Worm (Caenorhabditis elegans) whole organism, midembryonic: ENCODE results near the gene enu-3.1.

Source experiments
- T22C8.4 ChIP-seq: fragments of 200-800 bp; sonication (Bioruptor generic); IDR thresholded peaks from 2 replicates; pipeline ENCODE4 v1.3.6; 2022; ENCODE audit warnings: missing genetic modification characterization, missing compliant biosample characterization
- cog-1 ChIP-seq: sonication (generic microtip); optimal IDR thresholded peaks from 2 replicates; lab custom pipeline; 2016; ENCODE audit warnings: missing genetic modification characterization, missing compliant biosample characterization
- flt-1 ChIP-seq: fragments of 200-800 bp; sonication (Bioruptor generic); IDR thresholded peaks from 2 replicates; pipeline ENCODE4 v1.3.6; 2022; ENCODE audit warnings: missing genetic modification characterization, missing compliant biosample characterization
- klf-2 ChIP-seq: fragments of 200-800 bp; sonication (Bioruptor generic); conservative IDR thresholded peaks from 2 replicates; pipeline ENCODE4 v1.3.6; 2022; ENCODE audit warnings: missing genetic modification reagents, missing genetic modification characterization, missing compliant biosample characterization
- med-1 ChIP-seq: sonication (generic microtip); optimal IDR thresholded peaks from 2 replicates; lab custom pipeline; 2017; ENCODE audit warnings: missing genetic modification characterization, mild to moderate bottlenecking, missing compliant biosample characterization, antibody characterized with exemption, missing genetic modification reagents; ENCODE audit not compliant: insufficient read depth
- ref-1 ChIP-seq: fragments of 200-800 bp; sonication (Bioruptor generic); conservative IDR thresholded peaks from 2 replicates; pipeline ENCODE4 v1.3.6; 2022; ENCODE audit warnings: missing genetic modification reagents, missing genetic modification characterization, missing compliant biosample characterization
- tab-1 ChIP-seq: fragments of 200-800 bp; sonication (Bioruptor generic); IDR thresholded peaks from 2 replicates; pipeline ENCODE4 v1.3.6; 2022; ENCODE audit warnings: missing genetic modification characterization, missing compliant biosample characterization
- ztf-23 ChIP-seq: fragments of 200-800 bp; sonication (Bioruptor generic); IDR thresholded peaks from 2 replicates; pipeline ENCODE4 v1.3.6; 2022; ENCODE audit warnings: missing genetic modification reagents, missing genetic modification characterization, missing compliant biosample characterization
- ztf-29 ChIP-seq: fragments of 200-800 bp; sonication (Bioruptor generic); IDR thresholded peaks from 2 replicates; pipeline ENCODE4 v1.3.6; 2022; ENCODE audit warnings: missing genetic modification reagents, missing genetic modification characterization, missing compliant biosample characterization

enu-3.1 gene

DNA sequence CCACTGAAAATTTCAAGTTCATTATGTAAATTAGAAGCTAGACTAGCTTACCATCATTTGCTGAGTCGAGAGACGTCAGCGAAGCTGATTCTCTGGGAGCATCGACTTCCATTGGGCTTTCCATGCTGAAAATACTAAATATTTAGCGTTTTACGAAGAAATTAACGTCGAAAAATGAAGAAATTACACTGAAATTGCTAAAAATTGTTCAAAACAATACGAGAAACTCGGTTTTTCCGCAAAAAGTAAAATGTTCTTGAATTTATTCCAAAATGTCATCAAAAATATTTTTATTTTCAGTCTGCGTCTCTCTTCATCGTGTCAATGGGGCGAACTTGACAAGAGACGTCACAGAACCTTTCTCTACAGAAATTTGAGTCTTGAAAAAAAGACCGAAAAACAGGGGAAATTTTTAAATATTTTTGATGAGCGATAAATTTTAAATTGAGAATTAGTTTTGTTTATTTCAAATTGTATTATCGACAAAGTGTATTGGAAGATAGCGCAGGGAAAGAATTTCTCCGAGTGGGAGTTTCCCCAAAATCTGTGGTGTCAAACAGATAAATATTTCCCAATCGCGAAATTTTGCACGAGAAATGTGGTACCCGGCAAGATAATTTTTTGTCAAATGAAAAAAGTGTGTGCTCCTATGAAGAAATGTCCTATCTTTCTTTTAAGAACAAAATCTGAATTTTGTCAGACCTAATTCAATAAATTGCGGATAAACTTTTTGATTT, 24.5 kb downstream of the enu-3.1 start, which contains the start of gene ecps-1:
Gene ecps-1, minus strand, starts transcription at position 125 of the 737 bp plus-strand sequence.
- peak; percentile 79 for TF ChIP-seq klf-2
- TF ChIP-seq ztf-23 (GFP tag; lab: Robert Waterston, UW): peak; percentile 90
- TF ChIP-seq T22C8.4 (GFP tag; lab: Robert Waterston, UW): 0 out of 2 replicates have a peak, but pooled peaks have one; percentile 6
- TF ChIP-seq cog-1 (tag; lab: Kevin White, UChicago): peak; percentile 59
- no peak for TF ChIP-seq ref-1 (GFP tag; lab: Robert Waterston, UW)
- TF ChIP-seq med-1 (GFP tag; lab: Kevin White, UChicago): no peak
- TF ChIP-seq tab-1 (GFP tag; lab: Robert Waterston, UW): no peak
- peak; percentile 77 for TF ChIP-seq flt-1 (GFP tag; lab: Robert Waterston, UW)
- TF ChIP-seq ztf-29 (GFP tag; lab: Robert Waterston, UW): 0 out of 2 replicates have a peak, but pooled peaks have one; percentile 39

DNA sequence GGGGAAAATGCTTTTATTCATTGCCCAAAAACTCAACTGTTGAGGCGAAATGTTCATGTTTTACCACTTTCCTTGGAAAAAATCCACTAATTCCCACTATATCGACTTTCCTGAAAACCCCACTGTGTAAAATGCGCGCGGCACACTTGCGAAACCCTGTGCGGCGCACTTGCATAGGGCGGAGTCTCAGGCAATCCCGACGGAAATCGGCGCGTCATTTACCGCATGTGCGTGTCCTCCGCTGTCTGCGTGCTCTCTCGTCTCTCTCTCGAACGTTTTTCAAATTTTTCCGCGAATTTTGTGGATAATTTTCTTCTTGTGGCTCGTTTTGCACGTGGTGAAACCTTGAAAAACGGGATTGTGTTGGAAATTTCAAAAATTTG, 25.1 kb downstream of the enu-3.1 start, which contains the start of gene atx-2:
Gene atx-2, plus strand, starts transcription at position 226 of the 383 bp plus-strand sequence.
- peak; percentile 98 for TF ChIP-seq T22C8.4 (GFP tag; lab: Robert Waterston, UW)
- peak; percentile 91 for TF ChIP-seq ref-1 (GFP tag; lab: Robert Waterston, UW)
- TF ChIP-seq tab-1 (GFP tag; lab: Robert Waterston, UW): peak; percentile 98
- TF ChIP-seq flt-1 (GFP tag; lab: Robert Waterston, UW): peak; percentile 99
- peak; percentile 99 for TF ChIP-seq med-1 (GFP tag; lab: Kevin White, UChicago)
- TF ChIP-seq klf-2: peak; percentile 99
- peak; percentile 98 for TF ChIP-seq ztf-23 (GFP tag; lab: Robert Waterston, UW)
- peak; percentile 95 for TF ChIP-seq cog-1 (tag; lab: Kevin White, UChicago)
- peak; percentile 98 for TF ChIP-seq ztf-29 (GFP tag; lab: Robert Waterston, UW)

DNA sequence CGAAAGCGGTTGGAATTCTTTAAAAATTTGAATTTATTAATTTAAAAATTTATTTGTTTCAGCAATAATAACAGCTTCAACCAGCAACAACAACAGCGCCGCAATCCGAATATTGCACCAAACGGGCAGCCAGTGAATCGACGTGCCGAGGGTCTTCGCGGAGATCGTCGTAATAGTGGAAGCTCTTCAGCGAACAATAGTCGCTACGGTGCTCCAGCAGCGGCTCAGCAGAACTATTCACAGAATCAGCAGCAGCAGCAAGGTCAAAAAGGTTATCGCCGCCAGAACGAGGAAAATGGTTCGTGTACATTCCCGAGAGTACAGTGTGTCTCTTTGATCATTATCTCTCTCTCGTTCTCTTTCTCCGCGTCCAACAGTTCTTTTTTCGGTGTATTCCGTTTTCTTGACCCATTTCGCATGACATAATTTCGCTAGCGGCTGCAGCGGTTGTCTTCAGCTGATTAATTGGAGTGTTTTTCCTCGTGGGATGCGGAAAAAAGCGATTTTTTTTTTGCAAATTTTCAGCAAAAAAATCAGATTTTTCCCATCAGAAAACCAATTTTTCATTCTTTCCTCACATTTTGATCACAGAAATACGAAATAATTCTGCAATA, 27.0 kb downstream of the enu-3.1 start:
- no peak for TF ChIP-seq cog-1 (tag; lab: Kevin White, UChicago)
- TF ChIP-seq tab-1 (GFP tag; lab: Robert Waterston, UW): no peak
- no peak for TF ChIP-seq T22C8.4 (GFP tag; lab: Robert Waterston, UW)
- TF ChIP-seq ztf-29 (GFP tag; lab: Robert Waterston, UW): no peak
- TF ChIP-seq med-1 (GFP tag; lab: Kevin White, UChicago): no peak
- no peak for TF ChIP-seq ztf-23 (GFP tag; lab: Robert Waterston, UW)
- TF ChIP-seq flt-1 (GFP tag; lab: Robert Waterston, UW): no peak
- no peak for TF ChIP-seq ref-1 (GFP tag; lab: Robert Waterston, UW)
- no peak for TF ChIP-seq klf-2

DNA sequence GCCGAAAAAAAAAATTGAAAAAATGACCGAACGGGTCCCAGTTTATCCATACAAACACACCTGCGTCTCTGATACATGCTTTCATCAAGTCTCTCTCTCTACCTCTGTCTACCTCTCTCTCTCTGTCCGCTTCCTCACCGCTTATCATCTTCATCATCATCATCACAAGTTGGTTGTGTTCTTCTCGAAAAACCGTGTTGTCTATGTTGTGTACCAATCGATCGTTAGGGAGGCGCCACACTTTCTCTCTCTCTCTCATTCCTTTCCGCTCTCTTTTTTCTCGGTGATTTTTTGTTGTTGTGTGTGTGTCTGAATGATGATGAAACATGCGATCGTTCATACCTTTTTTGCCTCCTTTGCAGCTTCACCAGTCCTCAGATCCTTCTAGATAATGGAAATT, 27.6 kb downstream of the enu-3.1 start:
- TF ChIP-seq flt-1 (GFP tag; lab: Robert Waterston, UW) (no peak), ref-1 (GFP tag; lab: Robert Waterston, UW) (no peak), tab-1 (GFP tag; lab: Robert Waterston, UW) (no peak), med-1 (GFP tag; lab: Kevin White, UChicago) (no peak), klf-2 (no peak), T22C8.4 (GFP tag; lab: Robert Waterston, UW) (no peak), cog-1 (tag; lab: Kevin White, UChicago) (no peak), ztf-29 (GFP tag; lab: Robert Waterston, UW) (no peak), ztf-23 (GFP tag; lab: Robert Waterston, UW) (no peak)

DNA sequence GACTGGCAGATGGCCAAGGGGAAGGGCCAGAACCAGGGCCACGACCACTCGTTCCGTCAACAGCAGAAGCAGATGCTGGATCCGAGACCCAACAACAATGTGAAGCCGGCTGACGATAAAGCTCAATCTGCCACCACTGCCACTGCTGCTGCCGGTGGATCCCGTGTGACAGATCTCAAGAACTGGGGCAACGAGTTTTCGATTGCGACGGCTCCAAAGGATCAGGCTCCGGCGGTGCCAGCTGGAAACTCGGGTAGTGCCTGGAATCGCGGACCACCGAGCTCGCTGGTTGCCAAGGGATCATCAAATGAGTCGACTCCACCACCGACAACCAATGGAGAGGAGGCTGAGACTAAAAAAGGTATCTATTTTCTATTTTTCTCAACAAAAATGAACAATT, 28.4 kb downstream of the enu-3.1 start:
- TF ChIP-seq ztf-23 (GFP tag; lab: Robert Waterston, UW) (no peak), med-1 (GFP tag; lab: Kevin White, UChicago) (no peak), cog-1 (tag; lab: Kevin White, UChicago) (no peak), flt-1 (GFP tag; lab: Robert Waterston, UW) (no peak), tab-1 (GFP tag; lab: Robert Waterston, UW) (no peak), T22C8.4 (GFP tag; lab: Robert Waterston, UW) (no peak), ztf-29 (GFP tag; lab: Robert Waterston, UW) (no peak), klf-2 (no peak), ref-1 (GFP tag; lab: Robert Waterston, UW) (no peak)

DNA sequence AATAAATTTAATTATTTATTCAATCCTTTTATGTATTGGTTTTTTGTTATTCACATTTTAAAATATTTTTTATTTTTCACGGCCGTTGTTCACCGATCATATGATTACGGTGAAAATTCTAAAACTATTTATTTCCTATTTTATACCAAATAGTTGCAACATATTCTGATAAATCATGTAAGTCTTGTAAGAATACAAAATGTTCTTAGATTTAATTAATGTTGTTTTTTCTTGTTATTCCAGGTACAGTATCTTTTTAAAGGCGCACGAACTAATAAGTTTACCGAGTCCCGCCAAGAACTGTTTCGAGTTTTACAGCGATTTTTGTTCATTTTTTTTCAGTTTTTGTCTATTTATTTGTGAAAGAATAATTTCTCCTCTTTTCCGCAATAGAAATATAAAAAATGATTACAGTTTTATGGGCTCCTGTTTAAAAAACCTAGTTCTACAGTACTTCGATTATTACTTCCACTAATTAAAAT, 33.5 kb downstream of the enu-3.1 start, which contains the start of gene D2045.5:
Gene D2045.5, minus strand, starts transcription at position 51 of the 482 bp plus-strand sequence.
- TF ChIP-seq ztf-29 (GFP tag; lab: Robert Waterston, UW) (no peak), ztf-23 (GFP tag; lab: Robert Waterston, UW) (no peak), flt-1 (GFP tag; lab: Robert Waterston, UW) (no peak), ref-1 (GFP tag; lab: Robert Waterston, UW) (no peak), cog-1 (tag; lab: Kevin White, UChicago) (no peak), tab-1 (GFP tag; lab: Robert Waterston, UW) (no peak), klf-2 (no peak), T22C8.4 (GFP tag; lab: Robert Waterston, UW) (no peak), med-1 (GFP tag; lab: Kevin White, UChicago) (no peak)

DNA sequence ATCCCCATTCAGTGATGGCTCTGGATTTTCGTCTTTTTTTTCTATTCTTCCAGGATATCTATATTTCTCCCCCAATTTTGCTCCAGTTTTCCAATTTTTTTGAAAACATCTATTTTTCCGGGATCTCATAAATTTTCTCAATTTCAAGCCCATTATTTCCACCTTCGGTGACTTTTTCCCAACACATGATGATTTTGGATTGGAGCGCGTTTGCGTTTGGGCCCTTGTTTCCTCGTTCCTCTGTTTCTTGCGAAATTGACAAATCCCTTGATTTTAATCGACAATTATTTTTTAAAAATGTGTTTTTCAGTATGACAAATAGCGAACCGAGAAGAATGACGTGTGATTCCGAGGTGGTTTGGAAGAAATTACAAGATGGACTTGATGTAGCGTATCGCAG, 34.9 kb downstream of the enu-3.1 start, which contains the start of gene cul-1:
Gene cul-1, plus strand, starts transcription at position 311 of the 400 bp plus-strand sequence.
- TF ChIP-seq cog-1 (tag; lab: Kevin White, UChicago): no peak
- no peak for TF ChIP-seq klf-2
- no peak for TF ChIP-seq T22C8.4 (GFP tag; lab: Robert Waterston, UW)
- TF ChIP-seq ref-1 (GFP tag; lab: Robert Waterston, UW): no peak
- no peak for TF ChIP-seq ztf-29 (GFP tag; lab: Robert Waterston, UW)
- TF ChIP-seq flt-1 (GFP tag; lab: Robert Waterston, UW): no peak
- TF ChIP-seq med-1 (GFP tag; lab: Kevin White, UChicago): no peak
- no peak for TF ChIP-seq ztf-23 (GFP tag; lab: Robert Waterston, UW)

DNA sequence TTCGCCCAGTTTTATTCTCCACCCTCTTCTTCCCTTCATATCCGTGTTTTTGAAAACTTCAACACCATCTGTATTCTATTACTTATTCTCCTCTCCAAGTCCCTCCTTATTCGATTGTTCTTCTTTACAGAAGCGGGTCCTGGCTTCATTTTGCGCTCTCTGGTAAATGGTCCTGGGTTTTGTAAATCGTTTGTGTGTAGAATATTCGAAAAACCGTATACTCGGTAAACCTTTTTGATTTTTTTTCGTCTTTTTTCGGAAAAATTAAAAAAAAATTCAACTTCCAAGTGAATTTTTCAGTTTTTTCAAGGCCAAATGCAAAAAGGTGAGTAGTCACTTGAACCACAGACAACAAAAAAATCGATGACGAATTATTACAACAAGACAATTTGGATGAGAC, 38.9 kb downstream of the enu-3.1 start, which contains the start of gene D2045.9:
Gene D2045.9, plus strand, starts transcription at position 301 of the 400 bp plus-strand sequence.
- TF ChIP-seq tab-1 (GFP tag; lab: Robert Waterston, UW) (no peak), med-1 (GFP tag; lab: Kevin White, UChicago) (no peak), flt-1 (GFP tag; lab: Robert Waterston, UW) (no peak), ztf-23 (GFP tag; lab: Robert Waterston, UW) (no peak), ref-1 (GFP tag; lab: Robert Waterston, UW) (no peak), T22C8.4 (GFP tag; lab: Robert Waterston, UW) (no peak), cog-1 (tag; lab: Kevin White, UChicago) (no peak), ztf-29 (GFP tag; lab: Robert Waterston, UW) (no peak), klf-2 (no peak)
